Fruit fly (Drosophila melanogaster) whole organism, wandering third instar larva: Measurements from ENCODE around the gene shop.

Experiments used
- CG32264 ChIP-seq: fragments of 200-800 bp; sonication (Bioruptor generic); optimal IDR thresholded peaks from 2 replicates; lab custom pipeline; 2016; ENCODE audit warnings: missing biosample characterization, missing genetic modification characterization
- CG9705 ChIP-seq: fragments of 200-800 bp; sonication (Bioruptor generic); optimal IDR thresholded peaks from 2 replicates; lab custom pipeline; 2018; ENCODE audit warnings: missing biosample characterization, mild to moderate bottlenecking, missing genetic modification characterization
- CrebA ChIP-seq: fragments of 200-800 bp; sonication (Bioruptor generic); optimal IDR thresholded peaks from 2 replicates; lab custom pipeline; 2016; ENCODE audit warnings: missing biosample characterization, mild to moderate bottlenecking, missing genetic modification characterization, borderline replicate concordance
- Dfd ChIP-seq: fragments of >200 bp; optimal IDR thresholded peaks from 2 replicates; lab custom pipeline; 2017; ENCODE audit warnings: missing biosample characterization, missing genetic modification characterization
- Dif ChIP-seq: fragments of 200-275, 200-300 bp; sonication (Bioruptor generic); optimal IDR thresholded peaks from 2 replicates; lab custom pipeline; 2018; ENCODE audit warnings: missing biosample characterization, missing genetic modification characterization; ENCODE audit not compliant: partially characterized antibody
- GATAd ChIP-seq: sonication (Bioruptor generic); optimal IDR thresholded peaks from 2 replicates; lab custom pipeline; 2016; ENCODE audit warnings: missing biosample characterization, missing genetic modification characterization
- HLH106 ChIP-seq: fragments of 200-800 bp; optimal IDR thresholded peaks from 3 replicates; lab custom pipeline; 2019; ENCODE audit warnings: missing biosample characterization, mild to moderate bottlenecking, missing genetic modification characterization, moderate library complexity
- Hnf4 ChIP-seq: fragments of 200-800 bp; sonication (Bioruptor generic); optimal IDR thresholded peaks from 2 replicates; lab custom pipeline; 2016; ENCODE audit warnings: missing biosample characterization, mild to moderate bottlenecking, missing genetic modification characterization
- Hr83 ChIP-seq: fragments of 200-300 bp; sonication (Bioruptor generic); optimal IDR thresholded peaks from 2 replicates; lab custom pipeline; 2016; ENCODE audit warnings: missing biosample characterization, mild to moderate bottlenecking, missing genetic modification characterization, moderate library complexity; ENCODE audit not compliant: poor library complexity, severe bottlenecking
- Jra ChIP-seq: sonication (Bioruptor generic); optimal IDR thresholded peaks from 2 replicates; lab custom pipeline; 2016; ENCODE audit warnings: missing biosample characterization, missing genetic modification characterization
- Mio ChIP-seq: sonication (Bioruptor generic); optimal IDR thresholded peaks from 2 replicates; lab custom pipeline; 2016; ENCODE audit warnings: missing biosample characterization, missing genetic modification characterization
- Myc ChIP-seq: fragments of >200 bp; optimal IDR thresholded peaks from 2 replicates; lab custom pipeline; 2017
- N ChIP-seq: fragments of >200 bp; optimal IDR thresholded peaks from 2 replicates; lab custom pipeline; 2018; ENCODE audit warnings: missing biosample characterization, missing external identifiers, missing genetic modification characterization
- OdsH ChIP-seq: fragments of 200-800 bp; sonication (Bioruptor generic); optimal IDR thresholded peaks from 2 replicates; lab custom pipeline; 2016; ENCODE audit warnings: missing biosample characterization, mild to moderate bottlenecking, missing genetic modification characterization
- Rel ChIP-seq, 2 experiments: fragments of 200-800 bp; sonication (Bioruptor generic) in 1 of 2; optimal IDR thresholded peaks; 2 replicates in 1 of 2; 3 replicates in 1 of 2; lab custom pipeline; 2016 to 2019; ENCODE audit warnings: mild to moderate bottlenecking in 2 of 2, missing biosample characterization in 2 of 2, missing genetic modification characterization in 2 of 2, moderate library complexity in 1 of 2
- Sp1 ChIP-seq: fragments of 200-800 bp; sonication (Bioruptor generic); optimal IDR thresholded peaks from 3 replicates; lab custom pipeline; 2019; ENCODE audit warnings: missing biosample characterization, mild to moderate bottlenecking, missing genetic modification characterization, moderate library complexity
- Vsx2 ChIP-seq: fragments of 200-300, 225-300 bp; sonication (Bioruptor generic); optimal IDR thresholded peaks from 2 replicates; lab custom pipeline; 2018; ENCODE audit warnings: missing biosample characterization, missing genetic modification characterization; ENCODE audit not compliant: partially characterized antibody
- br ChIP-seq: fragments of 200-800 bp; sonication (Bioruptor generic); optimal IDR thresholded peaks from 2 replicates; lab custom pipeline; 2016; ENCODE audit warnings: missing biosample characterization, missing genetic modification characterization
- brk ChIP-seq: fragments of 200-800 bp; sonication (Bioruptor generic); optimal IDR thresholded peaks from 2 replicates; lab custom pipeline; 2016; ENCODE audit warnings: missing biosample characterization, mild to moderate bottlenecking, missing genetic modification characterization
- dl ChIP-seq, 2 experiments: fragments of 175-275, 200-275 bp in 1 of 2; fragments of 200-275 bp in 1 of 2; sonication (Bioruptor generic); optimal IDR thresholded peaks; lab custom pipeline; 2018; ENCODE audit warnings: mild to moderate bottlenecking in 2 of 2, missing biosample characterization in 2 of 2, missing genetic modification characterization in 2 of 2, moderate library complexity in 2 of 2; ENCODE audit not compliant: partially characterized antibody in 2 of 2, insufficient read depth in 1 of 2
- dmrt93B ChIP-seq: fragments of 200-800 bp; sonication (Bioruptor generic); optimal IDR thresholded peaks from 2 replicates; lab custom pipeline; 2018; ENCODE audit warnings: missing biosample characterization, mild to moderate bottlenecking, missing genetic modification characterization
- ey ChIP-seq: fragments of 200-800 bp; sonication (Bioruptor generic); optimal IDR thresholded peaks from 2 replicates; lab custom pipeline; 2016; ENCODE audit warnings: missing biosample characterization, missing genetic modification characterization
- foxo ChIP-seq, 2 experiments: fragments of 200-800 bp; sonication (Bioruptor generic); optimal IDR thresholded peaks; 2 replicates in 1 of 2; 3 replicates in 1 of 2; lab custom pipeline; 2016 to 2017; ENCODE audit warnings: missing biosample characterization in 2 of 2, missing genetic modification characterization in 2 of 2
- fru ChIP-seq: fragments of 200-800 bp; sonication (Bioruptor generic); optimal IDR thresholded peaks from 3 replicates; lab custom pipeline; 2016; ENCODE audit warnings: missing biosample characterization, mild to moderate bottlenecking, missing genetic modification characterization
- h ChIP-seq: fragments of 200-800 bp; sonication (Bioruptor generic); optimal IDR thresholded peaks from 3 replicates; lab custom pipeline; 2016; ENCODE audit warnings: missing biosample characterization, mild to moderate bottlenecking, missing genetic modification characterization
- jim ChIP-seq: fragments of 175-275, 200-325 bp; sonication (Bioruptor generic); optimal IDR thresholded peaks from 2 replicates; lab custom pipeline; 2016; ENCODE audit warnings: missing biosample characterization, mild to moderate bottlenecking, missing genetic modification characterization
- lola ChIP-seq: fragments of >200 bp; optimal IDR thresholded peaks from 2 replicates; lab custom pipeline; 2017; ENCODE audit warnings: missing biosample characterization, missing genetic modification characterization
- pan ChIP-seq: fragments of >200 bp; optimal IDR thresholded peaks from 2 replicates; lab custom pipeline; 2017
- psq ChIP-seq: fragments of 200-800 bp; sonication (Bioruptor generic); optimal IDR thresholded peaks from 3 replicates; lab custom pipeline; 2017; ENCODE audit warnings: missing biosample characterization, mild to moderate bottlenecking, missing genetic modification characterization, moderate library complexity
- rgr ChIP-seq: fragments of 200-800 bp; sonication (Bioruptor generic); optimal IDR thresholded peaks from 3 replicates; lab custom pipeline; 2016; ENCODE audit warnings: missing biosample characterization, mild to moderate bottlenecking, missing genetic modification characterization
- sage ChIP-seq: fragments of 200-800 bp; sonication (Bioruptor generic); optimal IDR thresholded peaks from 2 replicates; lab custom pipeline; 2016; ENCODE audit warnings: missing biosample characterization, mild to moderate bottlenecking, missing genetic modification characterization
- sv ChIP-seq: fragments of 200-800 bp; sonication (Bioruptor generic); optimal IDR thresholded peaks from 3 replicates; lab custom pipeline; 2016; ENCODE audit warnings: missing biosample characterization, missing genetic modification characterization
- tai ChIP-seq: sonication (Bioruptor generic); optimal IDR thresholded peaks from 2 replicates; lab custom pipeline; 2016; ENCODE audit warnings: missing biosample characterization, missing genetic modification characterization
- usp ChIP-seq: fragments of >200 bp; optimal IDR thresholded peaks from 2 replicates; lab custom pipeline; 2017; ENCODE audit warnings: missing biosample characterization, missing genetic modification characterization
- woc ChIP-seq: sonication (Bioruptor generic); optimal IDR thresholded peaks from 2 replicates; lab custom pipeline; 2016; ENCODE audit warnings: missing biosample characterization, mild to moderate bottlenecking, missing genetic modification characterization

The shop gene

dm6 chrX:18894146-18894545, 45.8 kb upstream of the shop start, which contains the start of gene SdhBL:
Gene SdhBL (plus strand): TSS chrX:18894446.
- no peak for TF ChIP-seq ey (GFP tag; lab: Kevin White, UChicago)
- no peak for TF ChIP-seq foxo (GFP tag; optimal IDR thresholded peaks at IDR 0.05; lab: Kevin White, UChicago)
- TF ChIP-seq dl (GFP tag; optimal IDR thresholded peaks at IDR 0.05; lab: Kevin White, UChicago; ENCODE audit: insufficient read depth in 1 of 2, partially characterized antibody in 2 of 2): no peak
- TF ChIP-seq N (GFP tag; lab: Kevin White, UChicago): no peak
- no peak for TF ChIP-seq jim
- TF ChIP-seq Mio: no peak
- TF ChIP-seq dmrt93B (GFP tag; lab: Kevin White, UChicago): no peak
- no peak for TF ChIP-seq sage (GFP tag; lab: Kevin White, UChicago)
- TF ChIP-seq Hnf4 (GFP tag; lab: Kevin White, UChicago): no peak
- no peak for TF ChIP-seq usp (GFP tag; lab: Kevin White, UChicago)
- TF ChIP-seq rgr: no peak
- TF ChIP-seq sv (GFP tag; lab: Kevin White, UChicago): no peak
- no peak for TF ChIP-seq Dfd (GFP tag; lab: Kevin White, UChicago)
- no peak for TF ChIP-seq pan (lab: Kevin White, UChicago)
- no peak for TF ChIP-seq CrebA
- TF ChIP-seq Rel (GFP tag; optimal IDR thresholded peaks at IDR 0.05; lab: Kevin White, UChicago): no peak
- TF ChIP-seq Rel (tag; optimal IDR thresholded peaks at IDR 0.05; lab: Kevin White, UChicago): no peak
- TF ChIP-seq GATAd: no peak
- TF ChIP-seq HLH106 (tag; lab: Kevin White, UChicago): no peak
- no peak for TF ChIP-seq h (GFP tag; lab: Kevin White, UChicago)

- TF ChIP-seq psq (peak; percentile 65), HLH106 (tag; lab: Kevin White, UChicago) (no peak)
Observed at dm6 chrX:18893433-18893832, 45.1 kb upstream of the shop start, which contains the start of gene Flacc. Gene Flacc (minus strand): TSS chrX:18893636.

DNA sequence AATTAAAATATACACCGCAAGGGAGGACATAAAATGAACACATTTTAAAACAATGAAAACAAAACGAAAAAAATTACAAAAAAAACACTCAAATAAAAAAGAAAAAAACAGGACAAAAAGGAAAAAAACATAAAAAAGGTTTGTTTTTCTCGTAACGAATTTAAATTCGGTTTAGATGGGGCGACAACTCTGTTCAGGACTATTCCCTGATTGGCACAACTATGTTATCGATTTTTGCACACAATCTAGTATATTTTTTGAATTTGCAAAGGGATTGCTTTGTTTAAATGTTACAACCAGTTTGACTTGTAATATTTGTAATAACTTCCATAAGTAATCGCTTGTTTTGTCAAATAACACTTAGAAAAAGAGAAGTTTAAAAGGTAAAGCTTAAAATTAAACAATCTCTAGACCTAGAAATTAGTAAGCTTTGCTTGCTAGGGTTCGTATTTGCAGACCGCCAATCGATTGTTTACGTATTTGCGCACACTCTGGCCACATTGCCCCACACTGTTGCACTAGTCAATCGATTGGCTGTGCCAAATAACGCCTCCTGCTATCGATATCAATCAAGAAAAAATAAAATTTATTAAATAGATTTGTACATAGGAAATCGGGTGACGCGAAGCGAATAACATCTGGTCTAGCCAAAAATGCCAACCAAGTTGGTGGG, 35.8 kb upstream of the shop start, which contains the start of gene CG7332:
Gene CG7332 (plus strand): TSS at position 515 of the 673 bp plus-strand sequence.
- TF ChIP-seq jim (no peak), Hnf4 (GFP tag; lab: Kevin White, UChicago) (no peak), tai (GFP tag; lab: Kevin White, UChicago) (no peak), Vsx2 (GFP tag; lab: Kevin White, UChicago) (no peak), N (GFP tag; lab: Kevin White, UChicago) (no peak), brk (GFP tag; lab: Kevin White, UChicago) (no peak), CG9705 (GFP tag; lab: Kevin White, UChicago) (no peak), Rel (GFP tag; optimal IDR thresholded peaks at IDR 0.05; lab: Kevin White, UChicago) (no peak), Rel (tag; optimal IDR thresholded peaks at IDR 0.05; lab: Kevin White, UChicago) (no peak), woc (GFP tag; lab: Kevin White, UChicago) (no peak), HLH106 (tag; lab: Kevin White, UChicago) (no peak), lola (no peak)

DNA sequence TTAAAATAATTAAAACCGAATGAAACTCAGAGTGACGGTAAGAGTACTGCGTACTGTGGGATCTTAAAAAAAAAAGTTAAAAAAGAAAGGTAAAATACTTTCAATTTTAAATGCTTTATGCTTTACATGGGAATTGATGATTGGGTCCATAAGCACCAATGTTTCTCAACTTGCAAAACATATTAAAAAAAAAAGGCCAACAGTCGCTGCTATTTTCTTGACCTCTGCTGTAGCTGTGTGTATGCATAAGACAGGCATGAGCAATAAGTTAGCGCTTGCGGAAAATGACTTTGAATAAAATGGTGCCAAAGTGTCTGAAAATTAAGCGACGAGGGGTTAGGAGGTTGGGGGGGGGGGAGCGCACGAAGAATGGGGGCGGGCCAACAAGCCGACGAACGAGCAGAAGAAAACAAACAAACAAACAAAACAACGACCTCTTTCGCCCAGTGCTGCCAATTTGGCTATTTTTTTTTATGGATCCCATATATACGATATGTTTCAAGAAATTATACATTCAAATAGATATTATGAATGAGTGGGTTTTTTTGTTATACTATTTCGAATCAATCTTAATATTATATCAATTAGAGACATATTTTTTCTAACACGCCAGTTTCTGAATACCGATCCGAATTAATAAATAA, 21.2 kb upstream of the shop start:
- peak; percentile 19 for TF ChIP-seq CG32264
- no peak for TF ChIP-seq Dif (GFP tag; lab: Kevin White, UChicago)
- TF ChIP-seq Dfd (GFP tag; lab: Kevin White, UChicago): no peak
- peak; percentile 67 for TF ChIP-seq rgr
- no peak for TF ChIP-seq tai (GFP tag; lab: Kevin White, UChicago)
- no peak for TF ChIP-seq Jra (GFP tag; lab: Kevin White, UChicago)
- TF ChIP-seq Hr83 (GFP tag; lab: Kevin White, UChicago): peak; percentile 57
- TF ChIP-seq ey (GFP tag; lab: Kevin White, UChicago): peak; percentile 64
- peak; percentile 39 for TF ChIP-seq HLH106 (tag; lab: Kevin White, UChicago)
- TF ChIP-seq psq: peak; percentile 54
- peak; percentile 27 for TF ChIP-seq woc (GFP tag; lab: Kevin White, UChicago)
- no peak for TF ChIP-seq Hnf4 (GFP tag; lab: Kevin White, UChicago)
- TF ChIP-seq Sp1 (GFP tag; lab: Kevin White, UChicago): peak; percentile 60
- TF ChIP-seq Myc (lab: Kevin White, UChicago): peak; percentile 49
- TF ChIP-seq fru (GFP tag; lab: Kevin White, UChicago): peak; percentile 72
- TF ChIP-seq h (GFP tag; lab: Kevin White, UChicago): peak; percentile 62
- TF ChIP-seq foxo (GFP tag; optimal IDR thresholded peaks at IDR 0.05; lab: Kevin White, UChicago): peak in 1 of 2 experiments; percentile 71
- TF ChIP-seq sage (GFP tag; lab: Kevin White, UChicago): no peak
- no peak for TF ChIP-seq usp (GFP tag; lab: Kevin White, UChicago)
- TF ChIP-seq br (GFP tag; lab: Kevin White, UChicago): peak; percentile 64
- peak; percentile 56 for TF ChIP-seq OdsH (GFP tag; lab: Kevin White, UChicago)
- TF ChIP-seq Mio: no peak
- no peak for TF ChIP-seq N (GFP tag; lab: Kevin White, UChicago)
